Worm (Caenorhabditis elegans): Measurements from ENCODE around the gene hlh-30.

Gene hlh-30

DNA sequence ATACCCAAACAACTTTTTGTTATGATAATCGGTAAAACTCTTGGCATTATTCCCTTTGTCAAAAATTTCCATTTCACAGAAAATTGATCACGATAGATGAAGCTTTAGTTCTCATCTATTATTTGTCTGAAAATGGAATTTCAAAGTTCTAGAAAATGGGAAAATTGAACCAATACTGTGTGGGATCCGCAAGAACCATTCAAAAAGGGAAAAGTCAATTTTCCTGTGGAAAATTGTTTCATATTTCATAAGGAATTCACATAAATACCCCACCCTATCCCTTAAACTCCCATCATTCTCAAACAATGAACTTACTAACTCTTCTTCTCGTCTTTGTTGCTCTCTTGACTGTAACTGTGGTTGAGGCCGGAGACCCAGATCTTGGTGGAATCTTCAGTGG, 46.1 kb upstream of the hlh-30 start, which contains the start of the genes C35B1.9 and C35B1.3:
Gene C35B1.9 (minus strand): TSS at position 101 of the 400 bp plus-strand sequence.
Gene C35B1.3 (plus strand): TSS at position 306 of the 400 bp plus-strand sequence.
- TF ChIP-seq unc-98 (GFP tag; IDR thresholded peaks at IDR 0.05), result no peak
- TF ChIP-seq pax-3 (tag; optimal IDR thresholded peaks at IDR 0.05), result no peak
- no peak for TF ChIP-seq ztf-11 (tag; optimal IDR thresholded peaks at IDR 0.05)
- no peak for TF ChIP-seq C04F5.9 (tag; optimal IDR thresholded peaks at IDR 0.05)

- no peak for TF ChIP-seq ets-5 (GFP tag; IDR thresholded peaks at IDR 0.05)
- TF ChIP-seq C34B4.2 (tag; optimal IDR thresholded peaks at IDR 0.05), result no peak
- TF ChIP-seq aly-2 (tag; optimal IDR thresholded peaks at IDR 0.05), result no peak
- TF ChIP-seq lir-3 (tag; optimal IDR thresholded peaks at IDR 0.05; ENCODE audit: poor library complexity), result no peak
- TF ChIP-seq jun-1 (tag; optimal IDR thresholded peaks at IDR 0.05), result no peak
- TF ChIP-seq ama-1 (optimal IDR thresholded peaks at IDR 0.05), result no peak
- TF ChIP-seq nhr-85 (tag), result no peak
- no peak for TF ChIP-seq irx-1 (tag; optimal IDR thresholded peaks at IDR 0.05)
- TF ChIP-seq sup-37 (GFP tag; optimal IDR thresholded peaks at IDR 0.05), result no peak
- no peak for TF ChIP-seq mep-1 (tag; optimal IDR thresholded peaks at IDR 0.05)
- no peak for TF ChIP-seq nhr-12 (tag; optimal IDR thresholded peaks at IDR 0.05)
- no peak for TF ChIP-seq ceh-63 (GFP tag; optimal IDR thresholded peaks at IDR 0.05)
- no peak for TF ChIP-seq lin-13 (GFP tag; optimal IDR thresholded peaks at IDR 0.05)
- TF ChIP-seq efl-1 (optimal IDR thresholded peaks at IDR 0.05), result no peak
- TF ChIP-seq efl-1 (GFP tag; optimal IDR thresholded peaks at IDR 0.05 in 1 of 2), result no peak
- TF ChIP-seq rnt-1 (tag; optimal IDR thresholded peaks at IDR 0.05), result no peak
- no peak for TF ChIP-seq egl-27 (tag; optimal IDR thresholded peaks at IDR 0.05)
- no peak for TF ChIP-seq alr-1 (tag; optimal IDR thresholded peaks at IDR 0.05; ENCODE audit: borderline replicate concordance)
- TF ChIP-seq tlp-1 (tag; optimal IDR thresholded peaks at IDR 0.05), result no peak
These were observed 44.8 kb upstream of the hlh-30 start, which contains the start of gene C35B1.4 for ce11 chrIV:4079514-4079913. C35B1.4 (plus strand) TSS chrIV:4079814.

DNA sequence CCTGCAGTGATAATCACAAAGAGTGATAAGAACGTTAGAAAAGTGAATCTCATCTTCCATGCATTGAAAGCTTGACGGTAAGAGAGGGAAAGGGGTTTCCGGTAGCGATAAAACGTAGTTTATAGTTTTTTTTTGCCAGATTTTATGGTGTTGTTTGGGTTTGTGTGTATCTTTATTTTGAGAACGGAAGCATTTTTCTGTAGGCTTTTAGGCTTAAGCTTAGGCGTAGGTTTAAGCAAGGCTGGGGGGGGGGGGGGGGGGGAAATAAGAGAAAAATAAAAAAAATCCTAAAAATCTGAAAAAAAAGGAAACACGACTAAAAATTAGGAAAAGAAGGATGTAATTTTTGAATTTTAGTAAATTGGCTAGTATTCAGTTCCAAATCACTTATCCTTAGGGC, 44.1 kb upstream of the hlh-30 start, which contains the start of gene C35B1.8:
Gene C35B1.8 (minus strand): TSS at position 101 of the 400 bp plus-strand sequence.
- TF ChIP-seq snu-23 (GFP tag; optimal IDR thresholded peaks at IDR 0.05), result no peak

ce11 chrIV:4076690-4077295, 42.0 kb upstream of the hlh-30 start:
- TF ChIP-seq tlp-1 (tag; optimal IDR thresholded peaks at IDR 0.05), result no peak
- TF ChIP-seq fkh-10 (GFP tag; optimal IDR thresholded peaks at IDR 0.05), result no peak
- TF ChIP-seq C34B4.2 (tag; optimal IDR thresholded peaks at IDR 0.05), result no peak
- no peak for TF ChIP-seq nhr-28 (tag; optimal IDR thresholded peaks at IDR 0.05)
- no peak for TF ChIP-seq nhr-84 (tag; optimal IDR thresholded peaks at IDR 0.05)
- TF ChIP-seq ztf-11 (tag; optimal IDR thresholded peaks at IDR 0.05), result no peak
- TF ChIP-seq swsn-7 (tag; optimal IDR thresholded peaks at IDR 0.05), result no peak
- TF ChIP-seq mef-2 (tag; optimal IDR thresholded peaks at IDR 0.05), result no peak
- peak; percentile 44 for TF ChIP-seq ceh-8 (GFP tag; optimal IDR thresholded peaks at IDR 0.05)
- no peak for TF ChIP-seq efl-3 (GFP tag; optimal IDR thresholded peaks at IDR 0.05)
- no peak for TF ChIP-seq hlh-17 (GFP tag; optimal IDR thresholded peaks at IDR 0.05; ENCODE audit: borderline replicate concordance)
- TF ChIP-seq ceh-90 (tag; optimal IDR thresholded peaks at IDR 0.05), result no peak
- no peak for TF ChIP-seq vab-15 (tag; optimal IDR thresholded peaks at IDR 0.05)
- no peak for TF ChIP-seq nhr-90 (tag; optimal IDR thresholded peaks at IDR 0.05; ENCODE audit: poor library complexity)
- no peak for TF ChIP-seq egl-13 (tag; optimal IDR thresholded peaks at IDR 0.05)
- no peak for TF ChIP-seq efl-1 (optimal IDR thresholded peaks at IDR 0.05)
- TF ChIP-seq efl-1 (GFP tag; optimal IDR thresholded peaks at IDR 0.05 in 1 of 2), result peak in 1 of 2 experiments; percentile 15

All from whole organism, L1 larva.